Worm (Caenorhabditis elegans) whole organism, late embryonic: ENCODE measurements around the gene ZC196.9.

ENCODE experiments used
- ceh-19 ChIP-seq: fragments of 200-800 bp; sonication (Bioruptor generic); optimal IDR thresholded peaks from 2 replicates; lab custom pipeline; 2018; ENCODE audit warnings: mild to moderate bottlenecking, missing genetic modification characterization, missing compliant biosample characterization
- ceh-45 ChIP-seq: fragments of 200-800 bp; sonication (Bioruptor generic); IDR thresholded peaks from 2 replicates; pipeline ENCODE4 v1.3.6; 2022; ENCODE audit warnings: missing genetic modification reagents, missing genetic modification characterization, missing compliant biosample characterization
- lim-6 ChIP-seq: sonication (generic microtip); optimal IDR thresholded peaks from 2 replicates; lab custom pipeline; 2016; ENCODE audit warnings: missing genetic modification characterization, missing compliant biosample characterization

DNA sequence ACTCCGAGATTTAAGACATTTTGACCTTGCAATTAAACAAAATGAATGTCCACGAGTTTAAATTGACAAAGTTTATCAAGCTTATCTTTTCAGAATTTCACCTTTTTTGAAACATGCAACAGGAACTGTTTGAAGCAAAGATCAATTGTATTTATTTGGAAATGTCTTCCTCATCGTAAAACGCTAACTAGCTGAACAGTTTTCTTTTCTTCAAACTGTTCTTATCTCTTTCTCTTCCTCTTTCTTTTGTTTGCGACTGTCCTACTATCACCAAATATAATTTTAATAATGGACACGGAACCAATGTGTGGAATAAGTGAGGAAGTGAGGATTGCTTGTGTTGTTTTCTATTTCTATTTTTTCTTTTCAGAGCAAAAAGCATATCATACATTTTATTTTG, 6.0 kb upstream of the ZC196.9 start, which contains the start of gene ZC196.4:
- no peak for TF ChIP-seq ceh-45
- TF ChIP-seq lim-6 (tag; lab: Kevin White, UChicago), result no peak
- no peak for TF ChIP-seq ceh-19
